Worm (Caenorhabditis elegans): ENCODE data around the gene T03G6.3.

The T03G6.3 gene

ce11 chrX:2583135-2583683 is 32.3 kb downstream of the T03G6.3 start:
- TF ChIP-seq nhr-6 (tag; optimal IDR thresholded peaks at IDR 0.05) (no peak), nhr-25 (tag; optimal IDR thresholded peaks at IDR 0.05) (peak; percentile 24)

DNA sequence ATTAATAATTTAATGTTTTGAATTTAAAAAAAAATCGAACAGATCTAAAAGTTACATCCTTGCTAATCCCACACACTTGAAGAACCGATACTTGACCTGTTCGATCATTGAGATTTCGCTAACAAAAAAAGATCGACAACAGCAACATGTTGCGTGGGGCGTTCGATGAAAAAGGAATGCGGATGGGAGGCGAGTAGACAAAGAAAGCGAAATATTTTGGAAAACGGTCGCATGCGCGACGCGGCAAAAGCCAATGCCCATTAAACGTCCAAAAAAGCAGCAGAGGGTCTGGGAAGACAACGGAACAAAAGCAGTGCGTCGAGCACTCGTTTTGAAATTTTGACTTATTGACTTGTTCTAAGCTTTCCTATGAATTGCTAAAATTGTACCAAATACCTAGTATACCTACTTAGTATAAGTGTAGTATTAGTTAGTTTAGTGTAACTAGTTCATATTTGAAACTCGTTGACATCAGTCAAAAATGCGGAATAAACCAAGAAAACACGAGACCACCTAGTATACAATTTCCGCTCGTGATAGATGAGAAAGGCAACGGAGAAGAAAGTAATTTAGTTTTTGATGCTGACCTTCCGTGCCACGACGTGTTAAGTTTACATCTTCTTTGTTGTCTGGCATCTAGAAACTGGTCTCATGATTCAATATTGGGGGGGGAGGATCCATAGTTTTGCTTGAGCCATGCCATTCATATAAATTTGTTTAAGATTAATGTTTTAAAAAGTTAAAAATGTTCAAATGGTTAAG is 33.5 kb downstream of the T03G6.3 start:
- no peak for TF ChIP-seq nhr-10 (tag; optimal IDR thresholded peaks at IDR 0.05)
- peak; percentile 33 for TF ChIP-seq crh-2 (tag; optimal IDR thresholded peaks at IDR 0.05)
- TF ChIP-seq blmp-1 (tag; optimal IDR thresholded peaks at IDR 0.05; ENCODE audit: insufficient read depth): peak; percentile 39
- TF ChIP-seq mab-5 (tag; optimal IDR thresholded peaks at IDR 0.05): no peak
- TF ChIP-seq sma-9 (GFP tag; optimal IDR thresholded peaks at IDR 0.05): peak; percentile 40
- no peak for TF ChIP-seq sma-9 (tag; optimal IDR thresholded peaks at IDR 0.05)
- TF ChIP-seq peb-1 (tag; optimal IDR thresholded peaks at IDR 0.05): no peak
- TF ChIP-seq nhr-6 (tag; optimal IDR thresholded peaks at IDR 0.05): no peak
- TF ChIP-seq nhr-21 (tag; optimal IDR thresholded peaks at IDR 0.05): no peak
- TF ChIP-seq snpc-4 (tag; optimal IDR thresholded peaks at IDR 0.05): no peak
- TF ChIP-seq mdl-1 (tag; optimal IDR thresholded peaks at IDR 0.05): no peak
- TF ChIP-seq nhr-25 (tag; optimal IDR thresholded peaks at IDR 0.05): peak; percentile 66
- TF ChIP-seq ztf-1 (GFP tag; conservative IDR thresholded peaks at IDR 0.05): no peak
- peak; percentile 44 for TF ChIP-seq nhr-129 (tag; optimal IDR thresholded peaks at IDR 0.05)
- TF ChIP-seq sma-3 (GFP tag; optimal IDR thresholded peaks at IDR 0.05): peak; percentile 13
- TF ChIP-seq nhr-77 (tag; optimal IDR thresholded peaks at IDR 0.05): no peak

- no peak for TF ChIP-seq unc-39 (tag; optimal IDR thresholded peaks at IDR 0.05)
- TF ChIP-seq blmp-1 (tag; optimal IDR thresholded peaks at IDR 0.05; ENCODE audit: insufficient read depth): no peak
- no peak for TF ChIP-seq alr-1 (tag; optimal IDR thresholded peaks at IDR 0.05)
- no peak for TF ChIP-seq nhr-25 (tag; optimal IDR thresholded peaks at IDR 0.05)
- peak; percentile 66 for TF ChIP-seq crh-2 (tag; optimal IDR thresholded peaks at IDR 0.05)
- no peak for TF ChIP-seq lin-13 (GFP tag; optimal IDR thresholded peaks at IDR 0.05)
- no peak for TF ChIP-seq ceh-16 (tag; optimal IDR thresholded peaks at IDR 0.05)
- TF ChIP-seq nhr-237 (tag; optimal IDR thresholded peaks at IDR 0.05): no peak
- TF ChIP-seq F13H6.1 (tag; optimal IDR thresholded peaks at IDR 0.05): peak; percentile 21
- no peak for TF ChIP-seq R02D3.7 (tag; optimal IDR thresholded peaks at IDR 0.05)
- TF ChIP-seq snpc-4 (tag; optimal IDR thresholded peaks at IDR 0.05): no peak
- no peak for TF ChIP-seq ztf-4 (tag; optimal IDR thresholded peaks at IDR 0.05)
- TF ChIP-seq aly-2 (tag; optimal IDR thresholded peaks at IDR 0.05): no peak
- TF ChIP-seq elt-1 (tag; optimal IDR thresholded peaks at IDR 0.05): no peak
- no peak for TF ChIP-seq egl-27 (tag; optimal IDR thresholded peaks at IDR 0.05)
- no peak for TF ChIP-seq peb-1 (tag; optimal IDR thresholded peaks at IDR 0.05)
- TF ChIP-seq ztf-1 (GFP tag; conservative IDR thresholded peaks at IDR 0.05): no peak
- TF ChIP-seq unc-55 (GFP tag; optimal IDR thresholded peaks at IDR 0.05): no peak
- TF ChIP-seq unc-62 (GFP tag; optimal IDR thresholded peaks at IDR 0.05): no peak
- TF ChIP-seq mab-5 (tag; optimal IDR thresholded peaks at IDR 0.05): no peak
- no peak for TF ChIP-seq zag-1 (tag; optimal IDR thresholded peaks at IDR 0.05)
- no peak for TF ChIP-seq nhr-11 (tag; optimal IDR thresholded peaks at IDR 0.05)
- TF ChIP-seq ceh-82 (tag; optimal IDR thresholded peaks at IDR 0.05): no peak
- TF ChIP-seq ZK546.5 (tag; optimal IDR thresholded peaks at IDR 0.05): no peak
- TF ChIP-seq ama-1 (optimal IDR thresholded peaks at IDR 0.05): no peak
- no peak for TF ChIP-seq nhr-129 (tag; optimal IDR thresholded peaks at IDR 0.05)
- no peak for TF ChIP-seq dmd-4 (tag; optimal IDR thresholded peaks at IDR 0.05)
- TF ChIP-seq nhr-12 (tag; optimal IDR thresholded peaks at IDR 0.05): no peak
- TF ChIP-seq nhr-21 (tag; optimal IDR thresholded peaks at IDR 0.05): no peak
- peak; percentile 66 for TF ChIP-seq sma-9 (GFP tag; optimal IDR thresholded peaks at IDR 0.05)
- TF ChIP-seq sma-9 (tag; optimal IDR thresholded peaks at IDR 0.05): no peak
- TF ChIP-seq ztf-11 (tag; optimal IDR thresholded peaks at IDR 0.05): no peak
- no peak for TF ChIP-seq mbf-1 (tag; optimal IDR thresholded peaks at IDR 0.05)
- TF ChIP-seq fos-1 (tag; optimal IDR thresholded peaks at IDR 0.05): peak; percentile 76
- TF ChIP-seq Y55F3AM.14 (GFP tag; optimal IDR thresholded peaks at IDR 0.05): no peak
- TF ChIP-seq gmeb-1 (tag; optimal IDR thresholded peaks at IDR 0.05): peak; percentile 45
- no peak for TF ChIP-seq lin-39 (tag; optimal IDR thresholded peaks at IDR 0.05)
- no peak for TF ChIP-seq sem-4 (tag; optimal IDR thresholded peaks at IDR 0.05)
- no peak for TF ChIP-seq C34F6.9 (tag; optimal IDR thresholded peaks at IDR 0.05)
- TF ChIP-seq mdl-1 (tag; optimal IDR thresholded peaks at IDR 0.05): no peak
- no peak for TF ChIP-seq nhr-10 (tag; optimal IDR thresholded peaks at IDR 0.05)
- TF ChIP-seq nhr-23 (tag; optimal IDR thresholded peaks at IDR 0.05): no peak
- TF ChIP-seq lsy-2 (tag; optimal IDR thresholded peaks at IDR 0.05): no peak
Measured at ce11 chrX:2580524-2580981, 35.0 kb downstream of the T03G6.3 start, which contains the start of gene H01M10.1. Gene H01M10.1 (minus strand): TSS chrX:2580574.

Data from whole organism, L2 larva.